Fruit fly (Drosophila melanogaster) whole organism, embryonic: ENCODE data around the gene CG3408.
A peak's percentile ranks its signal among the peaks of the same experiment; 100 is the strongest.

ENCODE experiments used
- CG11504 ChIP-seq: fragments of 200-800 bp; sonication (Bioruptor generic); optimal IDR thresholded peaks from 3 replicates; lab custom pipeline; 2019; ENCODE audit warnings: missing biosample characterization, mild to moderate bottlenecking, missing genetic modification characterization, moderate library complexity
- CG11560 ChIP-seq: fragments of 200-800 bp; sonication (Bioruptor generic); IDR thresholded peaks from 3 replicates; pipeline ENCODE4 v1.3.6; 2022; ENCODE audit warnings: missing biosample characterization, missing genetic modification characterization
- CG12155 ChIP-seq: fragments of 200-800 bp; sonication (Bioruptor generic); optimal IDR thresholded peaks from 3 replicates; lab custom pipeline; 2016; ENCODE audit warnings: missing biosample characterization, missing genetic modification characterization
- CG15073 ChIP-seq: fragments of 200-800 bp; sonication (Bioruptor generic); optimal IDR thresholded peaks from 2 replicates; lab custom pipeline; 2016; ENCODE audit warnings: missing biosample characterization, missing genetic modification characterization
- CG15269 ChIP-seq: fragments of 200-800 bp; sonication (Bioruptor generic); optimal IDR thresholded peaks from 2 replicates; lab custom pipeline; 2018; ENCODE audit warnings: missing biosample characterization, mild to moderate bottlenecking, missing genetic modification characterization, moderate library complexity
- CG16813 ChIP-seq: fragments of 200-800 bp; sonication (Bioruptor generic); IDR thresholded peaks from 3 replicates; pipeline ENCODE4 v1.3.6; 2022; ENCODE audit warnings: missing biosample characterization, missing genetic modification characterization; ENCODE audit not compliant: partially characterized antibody
- CG17612 ChIP-seq: fragments of 200-800 bp; sonication (Bioruptor generic); IDR thresholded peaks from 2 replicates; pipeline ENCODE4 v1.3.6; 2022; ENCODE audit warnings: missing biosample characterization, missing genetic modification characterization
- CG2199 ChIP-seq: fragments of 200-800 bp; sonication (Bioruptor generic); IDR thresholded peaks from 3 replicates; pipeline ENCODE4 v1.3.6; 2022; ENCODE audit warnings: missing biosample characterization, missing genetic modification characterization
- CG33557 ChIP-seq: fragments of 200-800 bp; sonication (Bioruptor generic); optimal IDR thresholded peaks from 2 replicates; lab custom pipeline; 2019; ENCODE audit warnings: missing biosample characterization, mild to moderate bottlenecking, missing genetic modification characterization, moderate library complexity
- CG3838 ChIP-seq: fragments of 200-800 bp; sonication (Bioruptor generic); optimal IDR thresholded peaks from 3 replicates; lab custom pipeline; 2016; ENCODE audit warnings: missing biosample characterization, missing genetic modification characterization
- CG4424 ChIP-seq: fragments of 200-800 bp; sonication (Bioruptor generic); optimal IDR thresholded peaks from 3 replicates; lab custom pipeline; 2016; ENCODE audit warnings: missing biosample characterization, missing genetic modification characterization
- CG4707 ChIP-seq: fragments of 200-800 bp; sonication (Bioruptor generic); optimal IDR thresholded peaks from 2 replicates; lab custom pipeline; 2018; ENCODE audit warnings: missing biosample characterization, mild to moderate bottlenecking, missing genetic modification characterization, moderate library complexity
- CG6791 ChIP-seq: fragments of 200-800 bp; sonication (Bioruptor generic); IDR thresholded peaks from 3 replicates; pipeline ENCODE4 v1.3.6; 2022; ENCODE audit warnings: missing biosample characterization, missing genetic modification characterization; ENCODE audit not compliant: partially characterized antibody
- CG8944 ChIP-seq: fragments of 200-800 bp; sonication (Bioruptor generic); optimal IDR thresholded peaks from 3 replicates; lab custom pipeline; 2016; ENCODE audit warnings: missing biosample characterization, missing genetic modification characterization
- D19A ChIP-seq: fragments of 200-800 bp; optimal IDR thresholded peaks from 3 replicates; lab custom pipeline; 2019; ENCODE audit warnings: missing biosample characterization, mild to moderate bottlenecking, missing genetic modification characterization, moderate library complexity
- D19B ChIP-seq: fragments of 200-800 bp; sonication (Bioruptor generic); optimal IDR thresholded peaks from 2 replicates; lab custom pipeline; 2017; ENCODE audit warnings: missing biosample characterization, mild to moderate bottlenecking, missing genetic modification characterization
- Drgx ChIP-seq: fragments of 200-800 bp; sonication (Bioruptor generic); IDR thresholded peaks from 2 replicates; pipeline ENCODE4 v1.3.6; 2022; ENCODE audit warnings: missing biosample characterization, missing genetic modification characterization
- E2f2 ChIP-seq: fragments of 200-800 bp; sonication (Bioruptor generic); IDR thresholded peaks from 2 replicates; pipeline ENCODE4 v1.3.6; 2022; ENCODE audit warnings: missing biosample characterization, missing genetic modification characterization
- ERR ChIP-seq: fragments of 200-800 bp; sonication (Bioruptor generic); optimal IDR thresholded peaks from 2 replicates; lab custom pipeline; 2016; ENCODE audit warnings: missing biosample characterization, missing genetic modification characterization
- Lpt ChIP-seq: fragments of >200 bp; optimal IDR thresholded peaks from 2 replicates; lab custom pipeline; 2018; ENCODE audit warnings: missing biosample characterization, missing genetic modification characterization
- Myb ChIP-seq: fragments of 200-800 bp; sonication (Bioruptor generic); optimal IDR thresholded peaks from 2 replicates; lab custom pipeline; 2016; ENCODE audit warnings: missing biosample characterization, missing genetic modification characterization
- Scr ChIP-seq: fragments of 200-800 bp; sonication (Bioruptor generic); IDR thresholded peaks from 2 replicates; pipeline ENCODE4 v1.3.6; 2022; ENCODE audit warnings: missing biosample characterization, missing genetic modification characterization; ENCODE audit not compliant: partially characterized antibody
- Sox102F ChIP-seq: fragments of 200-800 bp; sonication (Bioruptor generic); optimal IDR thresholded peaks from 2 replicates; lab custom pipeline; 2018; ENCODE audit warnings: missing biosample characterization, mild to moderate bottlenecking, missing genetic modification characterization, moderate library complexity
- Stat92E ChIP-seq, 3 experiments: fragments of >200 bp in 2 of 3; fragments of 200-800 bp in 1 of 3; sonication (Bioruptor generic) in 1 of 3; optimal IDR thresholded peaks; 2 replicates each; lab custom pipeline; 2017 to 2019; ENCODE audit warnings: missing biosample characterization in 3 of 3, missing genetic modification characterization in 3 of 3, mild to moderate bottlenecking in 1 of 3, moderate library complexity in 1 of 3
- YL-1 ChIP-seq: fragments of 200-800 bp; sonication (Bioruptor generic); optimal IDR thresholded peaks from 3 replicates; lab custom pipeline; 2017; ENCODE audit warnings: missing biosample characterization, mild to moderate bottlenecking, missing genetic modification characterization
- ac ChIP-seq: fragments of 200-800 bp; sonication (Bioruptor generic); optimal IDR thresholded peaks from 3 replicates; lab custom pipeline; 2017; ENCODE audit warnings: missing biosample characterization, mild to moderate bottlenecking, missing genetic modification characterization
- al ChIP-seq: fragments of 200-800 bp; sonication (Bioruptor generic); IDR thresholded peaks from 2 replicates; pipeline ENCODE4 v1.3.6; 2022; ENCODE audit warnings: missing biosample characterization, missing genetic modification characterization
- bsh ChIP-seq, 2 experiments: fragments of 200-800 bp; sonication (Bioruptor generic); optimal IDR thresholded peaks; 2 replicates each; lab custom pipeline; 2017 to 2018; ENCODE audit warnings: mild to moderate bottlenecking in 2 of 2, missing biosample characterization in 2 of 2, missing genetic modification characterization in 2 of 2, moderate library complexity in 1 of 2
- chm ChIP-seq: fragments of 200-800 bp; sonication (Bioruptor generic); IDR thresholded peaks from 2 replicates; pipeline ENCODE4 v1.3.6; 2022; ENCODE audit warnings: missing biosample characterization, missing genetic modification characterization
- fd102C ChIP-seq: fragments of 200-800 bp; sonication (Bioruptor generic); optimal IDR thresholded peaks from 2 replicates; lab custom pipeline; 2018; ENCODE audit warnings: missing biosample characterization, mild to moderate bottlenecking, missing genetic modification characterization, moderate library complexity
- fru ChIP-seq: fragments of >200 bp; optimal IDR thresholded peaks from 2 replicates; lab custom pipeline; 2017
- gfzf ChIP-seq: fragments of 200-800 bp; sonication (Bioruptor generic); optimal IDR thresholded peaks from 2 replicates; lab custom pipeline; 2016; ENCODE audit warnings: missing biosample characterization, mild to moderate bottlenecking, missing genetic modification characterization, moderate library complexity
- hbn ChIP-seq: fragments of 200-800 bp; sonication (Bioruptor generic); IDR thresholded peaks from 2 replicates; pipeline ENCODE4 v1.3.6; 2022; ENCODE audit warnings: missing biosample characterization, missing genetic modification characterization; ENCODE audit not compliant: partially characterized antibody
- inv ChIP-seq: fragments of 200-800 bp; sonication (Bioruptor generic); IDR thresholded peaks from 2 replicates; pipeline ENCODE4 v1.3.6; 2022; ENCODE audit warnings: missing biosample characterization, missing genetic modification characterization; ENCODE audit not compliant: partially characterized antibody
- kah ChIP-seq: fragments of 200-800 bp; sonication (Bioruptor generic); optimal IDR thresholded peaks from 2 replicates; lab custom pipeline; 2018; ENCODE audit warnings: missing biosample characterization, mild to moderate bottlenecking, missing genetic modification characterization
- lov ChIP-seq, 2 experiments: fragments of 200-800 bp in 1 of 2; fragments of >200 bp in 1 of 2; sonication (Bioruptor generic) in 1 of 2; IDR thresholded peaks in 1 of 2; optimal IDR thresholded peaks in 1 of 2; 2 replicates in 1 of 2; 3 replicates in 1 of 2; pipeline versions ENCODE4 v1.3.6 to Lab custom; 2017 to 2022; ENCODE audit warnings: missing biosample characterization in 1 of 2, missing genetic modification characterization in 1 of 2
- nerfin-2 ChIP-seq: fragments of 200-800 bp; sonication (Bioruptor generic); IDR thresholded peaks from 2 replicates; pipeline ENCODE4 v1.3.6; 2022; ENCODE audit warnings: missing biosample characterization, missing genetic modification characterization; ENCODE audit not compliant: partially characterized antibody
- pum ChIP-seq: fragments of 200-800 bp; sonication (Bioruptor generic); optimal IDR thresholded peaks from 2 replicates; lab custom pipeline; 2016; ENCODE audit warnings: missing biosample characterization, missing genetic modification characterization
- pzg ChIP-seq: fragments of 200-800 bp; sonication (Bioruptor generic); optimal IDR thresholded peaks from 3 replicates; lab custom pipeline; 2018; ENCODE audit warnings: missing biosample characterization, mild to moderate bottlenecking, missing genetic modification characterization, moderate library complexity
- rib ChIP-seq: fragments of 200-800 bp; sonication (Bioruptor generic); IDR thresholded peaks from 2 replicates; pipeline ENCODE4 v1.3.6; 2022; ENCODE audit warnings: missing biosample characterization, missing genetic modification characterization
- row ChIP-seq: fragments of 200-800 bp; sonication (Bioruptor generic); IDR thresholded peaks from 3 replicates; pipeline ENCODE4 v1.3.6; 2022; ENCODE audit warnings: missing biosample characterization, missing genetic modification characterization
- sens ChIP-seq: fragments of 200-800 bp; sonication (Bioruptor generic); peaks from one replicate; lab custom pipeline; 2016; ENCODE audit warnings: missing biosample characterization, missing genetic modification characterization
- slbo ChIP-seq: fragments of 200-800 bp; sonication (Bioruptor generic); IDR thresholded peaks from 2 replicates; pipeline ENCODE4 v1.3.6; 2022; ENCODE audit warnings: missing biosample characterization, missing genetic modification characterization
- sug ChIP-seq: fragments of 200-800 bp; optimal IDR thresholded peaks from 2 replicates; lab custom pipeline; 2019; ENCODE audit warnings: missing biosample characterization, mild to moderate bottlenecking, missing genetic modification characterization, moderate library complexity
- ttk ChIP-seq: fragments of 200-800 bp; sonication (Bioruptor generic); IDR thresholded peaks from 2 replicates; pipeline ENCODE4 v2.1.2; 2022; ENCODE audit warnings: missing biosample characterization, missing genetic modification characterization
- wek ChIP-seq: fragments of 200-800 bp; sonication (Bioruptor generic); optimal IDR thresholded peaks from 3 replicates; lab custom pipeline; 2018; ENCODE audit warnings: missing biosample characterization, mild to moderate bottlenecking, missing genetic modification characterization, moderate library complexity

CG3408 gene

dm6 chr3L:9490432-9490831, 19.0 kb downstream of the CG3408 start (continued):
- TF ChIP-seq inv (0 out of 2 replicates have a peak, but pooled peaks have one; percentile 16), CG4707 (GFP tag; lab: Kevin White, UChicago) (no peak), slbo (GFP tag; lab: Robert Waterston, UW) (no peak), CG6791 (GFP tag; lab: Robert Waterston, UW) (0 out of 3 replicates have a peak, but pooled peaks have one; percentile 10), al (no peak), fd102C (GFP tag; lab: Kevin White, UChicago) (no peak), CG15073 (GFP tag; lab: Kevin White, UChicago) (no peak)
- TF ChIP-seq, all 482 proteins: peak for 6

dm6 chr3L:9489627-9490026, 19.8 kb downstream of the CG3408 start:
- TF ChIP-seq CG8944, result no peak
- TF ChIP-seq CG33557, result no peak
- TF ChIP-seq rib (GFP tag; lab: Robert Waterston, UW), result no peak
- TF ChIP-seq CG3838 (GFP tag; lab: Kevin White, UChicago), result no peak
- peak; percentile 8; the same call in 1 of the 2 replicates for TF ChIP-seq Drgx

- TF ChIP-seq sens (GFP tag; lab: Kevin White, UChicago), result peak; percentile 9
- TF ChIP-seq CG15269 (tag; lab: Kevin White, UChicago), result no peak
Measured at dm6 chr3L:9489133-9489532, 20.2 kb downstream of the CG3408 start, which contains the start of gene CG32036. Gene CG32036, minus strand, starts transcription at chr3L:9489233.

dm6 chr3L:9487586-9487985, 21.8 kb downstream of the CG3408 start, which contains the start of gene pall:
Gene pall, minus strand, starts transcription at chr3L:9487790.
- TF ChIP-seq YL-1 (GFP tag; lab: Kevin White, UChicago), result peak; percentile 63
- TF ChIP-seq row (GFP tag; lab: Robert Waterston, UW), result peak; percentile 12; the same call in 1 of the 3 replicates
- no peak for TF ChIP-seq pum (GFP tag; lab: Kevin White, UChicago)
- no peak for TF ChIP-seq D19A (tag; lab: Kevin White, UChicago)
- TF ChIP-seq bsh (GFP tag; optimal IDR thresholded peaks at IDR 0.05; lab: Kevin White, UChicago), result no peak
- no peak for TF ChIP-seq Scr (GFP tag; lab: Robert Waterston, UW)
- TF ChIP-seq CG2199 (GFP tag; lab: Robert Waterston, UW), result no peak
- no peak for TF ChIP-seq wek
- TF ChIP-seq Lpt (GFP tag; lab: Kevin White, UChicago), result no peak
- TF ChIP-seq pzg (GFP tag; lab: Kevin White, UChicago), result peak; percentile 86
- no peak for TF ChIP-seq Sox102F (GFP tag; lab: Kevin White, UChicago)
- TF ChIP-seq sug (tag; lab: Kevin White, UChicago), result no peak
- TF ChIP-seq CG4424 (GFP tag; lab: Kevin White, UChicago), result no peak
- TF ChIP-seq lov (optimal IDR thresholded peaks at IDR 0.05; lab: Kevin White, UChicago), result no peak
- TF ChIP-seq lov (GFP tag; IDR thresholded peaks at IDR 0.05; lab: Robert Waterston, UW), result no peak
- TF ChIP-seq fru, result no peak
- TF ChIP-seq E2f2, result peak; percentile 57; the same call in 1 of the 2 replicates
- TF ChIP-seq D19B, result no peak
- no peak for TF ChIP-seq ac (GFP tag; lab: Kevin White, UChicago)
- no peak for TF ChIP-seq CG17612 (GFP tag; lab: Robert Waterston, UW)
- no peak for TF ChIP-seq kah
- no peak for TF ChIP-seq ERR (GFP tag; lab: Kevin White, UChicago)
- no peak for TF ChIP-seq CG12155 (GFP tag; lab: Kevin White, UChicago)
- TF ChIP-seq ttk (GFP tag; lab: Robert Waterston, UW), result no peak
- TF ChIP-seq hbn (GFP tag; lab: Robert Waterston, UW), result peak; percentile 33; the same call in 1 of the 2 replicates
- TF ChIP-seq Stat92E (GFP tag; optimal IDR thresholded peaks at IDR 0.05; lab: Kevin White, UChicago), result peak in 1 of 3 experiments; percentile 56
- 0 out of 3 replicates have a peak, but pooled peaks have one; percentile 16 for TF ChIP-seq CG16813
- no peak for TF ChIP-seq nerfin-2 (GFP tag; lab: Robert Waterston, UW)
- no peak for TF ChIP-seq chm (GFP tag; lab: Robert Waterston, UW)
- no peak for TF ChIP-seq CG11504 (tag; lab: Kevin White, UChicago)
- no peak for TF ChIP-seq CG11560 (tag; lab: Robert Waterston, UW)
- TF ChIP-seq Myb (GFP tag; lab: Kevin White, UChicago), result peak; percentile 17
- peak; percentile 92 for TF ChIP-seq gfzf (GFP tag; lab: Kevin White, UChicago)
